Worm (Caenorhabditis elegans) whole organism, early embryonic: ENCODE data around the gene C10A4.6.

Source experiments
- aly-1 ChIP-seq: sonication (generic microtip); optimal IDR thresholded peaks from 2 replicates; lab custom pipeline; 2016; ENCODE audit warnings: missing genetic modification characterization, missing compliant biosample characterization
- ama-1 ChIP-seq: fragments of 150-350 bp; optimal IDR thresholded peaks from 2 replicates; lab custom pipeline; 2014
- ceh-13 ChIP-seq: fragments of 200-800 bp; sonication (Bioruptor generic); optimal IDR thresholded peaks from 2 replicates; lab custom pipeline; 2018; ENCODE audit warnings: mild to moderate bottlenecking, missing genetic modification characterization, missing compliant biosample characterization
- ets-7 ChIP-seq: sonication (generic microtip); optimal IDR thresholded peaks from 2 replicates; lab custom pipeline; 2016; ENCODE audit warnings: missing genotype, missing genetic modification characterization, missing compliant biosample characterization
- flt-1 ChIP-seq: fragments of 200-800 bp; sonication (Bioruptor generic); IDR thresholded peaks from 2 replicates; pipeline ENCODE4 v1.3.6; 2022; ENCODE audit warnings: missing genetic modification characterization, missing compliant biosample characterization
- hmbx-1 ChIP-seq: sonication (generic microtip); optimal IDR thresholded peaks from 2 replicates; lab custom pipeline; 2016; ENCODE audit warnings: mild to moderate bottlenecking, missing genetic modification characterization, missing compliant biosample characterization
- pes-1 ChIP-seq: fragments of 200-800 bp; sonication (Bioruptor generic); IDR thresholded peaks from 2 replicates; pipeline ENCODE4 v1.3.6; 2022; ENCODE audit warnings: missing genetic modification reagents, missing genetic modification characterization, missing compliant biosample characterization
- tbx-11 ChIP-seq: fragments of 200-800 bp; sonication (Bioruptor generic); IDR thresholded peaks from 2 replicates; pipeline ENCODE4 v1.3.6; 2022; ENCODE audit warnings: missing genetic modification characterization, missing compliant biosample characterization
- tra-4 ChIP-seq: sonication (generic microtip); optimal IDR thresholded peaks from 2 replicates; lab custom pipeline; 2017; ENCODE audit warnings: missing genetic modification characterization, missing compliant biosample characterization

DNA sequence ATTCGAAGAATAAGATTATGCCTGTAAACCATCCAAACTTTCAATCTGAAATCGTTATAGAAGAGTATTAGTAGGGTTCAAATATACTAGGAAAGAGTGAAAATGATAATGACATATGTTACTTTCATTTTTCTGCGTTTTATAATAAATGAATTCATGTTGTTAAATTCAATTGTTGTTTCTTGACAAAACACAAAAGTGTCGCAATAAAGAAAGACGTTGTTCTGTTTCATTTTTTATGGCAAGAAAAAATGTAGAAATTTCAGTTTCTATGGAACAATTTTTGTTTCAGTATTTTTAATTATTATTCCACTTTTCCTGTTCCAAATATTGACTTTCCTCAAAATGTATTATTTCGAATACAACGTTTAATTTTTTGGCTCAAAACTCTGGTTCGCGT, 10.4 kb downstream of the C10A4.6 start, which contains the start of gene C10A4.4:
- no peak for TF ChIP-seq pes-1
- no peak for TF ChIP-seq aly-1 (tag; lab: Kevin White, UChicago)
- TF ChIP-seq ceh-13 (GFP tag; lab: Kevin White, UChicago) = no peak
- no peak for TF ChIP-seq tbx-11 (GFP tag; lab: Robert Waterston, UW)
- TF ChIP-seq ama-1 (lab: Kevin White, UChicago) = no peak
- no peak for TF ChIP-seq tra-4 (tag; lab: Kevin White, UChicago)
- TF ChIP-seq hmbx-1 (tag; lab: Kevin White, UChicago) = no peak
- TF ChIP-seq ets-7 (tag; lab: Kevin White, UChicago) = no peak
- TF ChIP-seq flt-1 (GFP tag; lab: Robert Waterston, UW) = no peak
